Worm (Caenorhabditis elegans) whole organism, late embryonic: Measurements from ENCODE around the gene Y110A2AL.3.

Experiments
- C08G9.2 ChIP-seq: sonication (generic microtip); optimal IDR thresholded peaks from 2 replicates; lab custom pipeline; 2016; ENCODE audit warnings: mild to moderate bottlenecking, missing genetic modification characterization, moderate library complexity, missing compliant biosample characterization
- C38D4.7 ChIP-seq: fragments of 200-800 bp; sonication (Bioruptor generic); optimal IDR thresholded peaks from 2 replicates; lab custom pipeline; 2018; ENCODE audit warnings: mild to moderate bottlenecking, missing genetic modification characterization, moderate library complexity, missing compliant biosample characterization
- F13H6.1 ChIP-seq: sonication (generic microtip); optimal IDR thresholded peaks from 2 replicates; lab custom pipeline; 2016; ENCODE audit warnings: missing genetic modification characterization, missing compliant biosample characterization
- K02D7.2 ChIP-seq: sonication (generic microtip); optimal IDR thresholded peaks from 2 replicates; lab custom pipeline; 2017; ENCODE audit warnings: mild to moderate bottlenecking, missing genetic modification characterization, missing compliant biosample characterization
- K09A11.1 ChIP-seq: sonication (generic microtip); optimal IDR thresholded peaks from 2 replicates; lab custom pipeline; 2017; ENCODE audit warnings: antibody characterized with exemption, mild to moderate bottlenecking, missing genetic modification characterization, missing compliant biosample characterization; ENCODE audit not compliant: insufficient read depth
- T23F11.4 ChIP-seq: fragments of 200-800 bp; sonication (Bioruptor generic); optimal IDR thresholded peaks from 2 replicates; lab custom pipeline; 2018; ENCODE audit warnings: mild to moderate bottlenecking, missing genetic modification characterization, missing compliant biosample characterization
- Y22D7AL.16 ChIP-seq: sonication (generic microtip); optimal IDR thresholded peaks from 2 replicates; lab custom pipeline; 2016; ENCODE audit warnings: missing genetic modification characterization, missing compliant biosample characterization
- ahr-1 ChIP-seq: sonication (generic microtip); optimal IDR thresholded peaks from 2 replicates; lab custom pipeline; 2016; ENCODE audit warnings: missing genetic modification characterization, missing compliant biosample characterization
- ama-1 ChIP-seq: fragments of 150-350 bp; optimal IDR thresholded peaks from 2 replicates; lab custom pipeline; 2014
- ceh-31 ChIP-seq: sonication (generic microtip); optimal IDR thresholded peaks from 2 replicates; lab custom pipeline; 2016; ENCODE audit warnings: missing genetic modification characterization, missing compliant biosample characterization
- ceh-34 ChIP-seq: sonication (generic microtip); optimal IDR thresholded peaks from 2 replicates; lab custom pipeline; 2016; ENCODE audit warnings: mild to moderate bottlenecking, missing genetic modification characterization, missing compliant biosample characterization
- ceh-48 ChIP-seq: sonication (generic microtip); optimal IDR thresholded peaks from 2 replicates; lab custom pipeline; 2016; ENCODE audit warnings: missing genetic modification characterization, inconsistent platforms, missing compliant biosample characterization
- ceh-6 ChIP-seq: fragments of 200-800 bp; sonication (Bioruptor generic); optimal IDR thresholded peaks from 2 replicates; lab custom pipeline; 2018; ENCODE audit warnings: mild to moderate bottlenecking, missing genetic modification characterization, missing compliant biosample characterization
- ceh-9 ChIP-seq: sonication (generic microtip); optimal IDR thresholded peaks from 2 replicates; lab custom pipeline; 2016; ENCODE audit warnings: mild to moderate bottlenecking, missing genetic modification characterization, inconsistent platforms, missing compliant biosample characterization
- che-1 ChIP-seq: sonication (generic microtip); optimal IDR thresholded peaks from 2 replicates; lab custom pipeline; 2016; ENCODE audit warnings: mild to moderate bottlenecking, missing genetic modification characterization, missing compliant biosample characterization
- dmd-4 ChIP-seq: sonication (generic microtip); optimal IDR thresholded peaks from 2 replicates; lab custom pipeline; 2016; ENCODE audit warnings: borderline replicate concordance, missing genetic modification characterization, missing compliant biosample characterization
- dve-1 ChIP-seq: sonication (generic microtip); optimal IDR thresholded peaks from 2 replicates; lab custom pipeline; 2017; ENCODE audit warnings: antibody characterized with exemption, mild to moderate bottlenecking, missing genetic modification characterization, missing compliant biosample characterization
- elt-2 ChIP-seq: sonication (generic microtip); optimal IDR thresholded peaks from 2 replicates; lab custom pipeline; 2016; ENCODE audit warnings: missing genetic modification reagents, missing genetic modification characterization, missing compliant biosample characterization
- elt-4 ChIP-seq: sonication (generic microtip); optimal IDR thresholded peaks from 2 replicates; lab custom pipeline; 2016; ENCODE audit warnings: missing genetic modification characterization, missing compliant biosample characterization
- ets-4 ChIP-seq: sonication (generic microtip); optimal IDR thresholded peaks from 2 replicates; lab custom pipeline; 2016; ENCODE audit warnings: missing genetic modification characterization, missing compliant biosample characterization
- fkh-10 ChIP-seq: fragments of 150-350 bp; optimal IDR thresholded peaks from 2 replicates; lab custom pipeline; 2014; ENCODE audit warnings: missing biosample characterization, missing genetic modification reagents, missing genetic modification characterization
- fkh-6 ChIP-seq: sonication (generic microtip); optimal IDR thresholded peaks from 2 replicates; lab custom pipeline; 2016; ENCODE audit warnings: missing genetic modification characterization, missing compliant biosample characterization
- hlh-15 ChIP-seq: sonication (generic microtip); optimal IDR thresholded peaks from 2 replicates; lab custom pipeline; 2016; ENCODE audit warnings: missing genetic modification characterization, missing compliant biosample characterization
- hlh-30 ChIP-seq: sonication (generic microtip); optimal IDR thresholded peaks from 2 replicates; lab custom pipeline; 2017; ENCODE audit warnings: antibody characterized with exemption, missing genetic modification characterization, missing compliant biosample characterization; ENCODE audit not compliant: insufficient read depth
- hlh-6 ChIP-seq: sonication (generic microtip); optimal IDR thresholded peaks from 2 replicates; lab custom pipeline; 2016; ENCODE audit warnings: missing genotype, missing genetic modification characterization, missing compliant biosample characterization
- hlh-8 ChIP-seq: sonication (generic microtip); optimal IDR thresholded peaks from 2 replicates; lab custom pipeline; 2016; ENCODE audit warnings: missing genotype, missing genetic modification characterization, missing compliant biosample characterization
- lim-6 ChIP-seq: sonication (generic microtip); optimal IDR thresholded peaks from 2 replicates; lab custom pipeline; 2016; ENCODE audit warnings: missing genetic modification characterization, missing compliant biosample characterization
- lin-11 ChIP-seq: fragments of 200-800 bp; sonication (Bioruptor generic); optimal IDR thresholded peaks from 2 replicates; lab custom pipeline; 2018; ENCODE audit warnings: mild to moderate bottlenecking, missing genetic modification characterization, missing compliant biosample characterization
- madf-2 ChIP-seq: sonication (generic microtip); optimal IDR thresholded peaks from 2 replicates; lab custom pipeline; 2017; ENCODE audit warnings: missing genetic modification characterization, missing compliant biosample characterization
- mec-3 ChIP-seq: sonication (generic microtip); optimal IDR thresholded peaks from 2 replicates; lab custom pipeline; 2016; ENCODE audit warnings: borderline replicate concordance, missing genetic modification characterization, missing compliant biosample characterization
- nfya-1 ChIP-seq: sonication (generic microtip); optimal IDR thresholded peaks from 2 replicates; lab custom pipeline; 2017; ENCODE audit warnings: missing genetic modification characterization, mild to moderate bottlenecking, missing compliant biosample characterization, antibody characterized with exemption, moderate library complexity
- nhr-232 ChIP-seq: sonication (generic microtip); optimal IDR thresholded peaks from 2 replicates; lab custom pipeline; 2016; ENCODE audit warnings: missing genetic modification characterization, missing compliant biosample characterization
- npax-4 ChIP-seq: sonication (generic microtip); optimal IDR thresholded peaks from 2 replicates; lab custom pipeline; 2016; ENCODE audit warnings: missing genetic modification characterization, missing compliant biosample characterization
- odd-2 ChIP-seq: sonication (generic microtip); optimal IDR thresholded peaks from 2 replicates; lab custom pipeline; 2017; ENCODE audit warnings: antibody characterized with exemption, mild to moderate bottlenecking, missing genetic modification characterization, missing compliant biosample characterization
- pag-3 ChIP-seq: sonication (generic microtip); optimal IDR thresholded peaks from 2 replicates; lab custom pipeline; 2016; ENCODE audit warnings: missing compliant biosample characterization, missing genetic modification characterization, borderline replicate concordance
- pat-9 ChIP-seq: fragments of 200-800 bp; sonication (Bioruptor generic); optimal IDR thresholded peaks from 2 replicates; lab custom pipeline; 2018; ENCODE audit warnings: mild to moderate bottlenecking, missing genetic modification characterization, moderate library complexity, missing compliant biosample characterization
- pax-1 ChIP-seq: fragments of 150-350 bp; optimal IDR thresholded peaks from 2 replicates; lab custom pipeline; 2014; ENCODE audit warnings: missing biosample characterization, missing genetic modification characterization
- pha-4 ChIP-seq: fragments of 150-350 bp; optimal IDR thresholded peaks from 2 replicates; lab custom pipeline; 2018; ENCODE audit warnings: missing biosample characterization, missing genetic modification reagents, missing genetic modification characterization
- ref-2 ChIP-seq: sonication (generic microtip); optimal IDR thresholded peaks from 2 replicates; lab custom pipeline; 2016; ENCODE audit warnings: missing genetic modification characterization, missing compliant biosample characterization
- rnt-1 ChIP-seq: sonication (generic microtip); optimal IDR thresholded peaks from 2 replicates; lab custom pipeline; 2016; ENCODE audit warnings: missing genetic modification characterization, missing compliant biosample characterization
- sdc-2 ChIP-seq: sonication (generic microtip); optimal IDR thresholded peaks from 2 replicates; lab custom pipeline; 2016; ENCODE audit warnings: missing genotype, missing genetic modification characterization, missing compliant biosample characterization
- sox-2 ChIP-seq: fragments of 200-800 bp; sonication (Bioruptor generic); IDR thresholded peaks from 2 replicates; pipeline ENCODE4 v1.3.6; 2022; ENCODE audit warnings: missing genetic modification reagents, missing genetic modification characterization, missing compliant biosample characterization
- sox-4 ChIP-seq: sonication (generic microtip); optimal IDR thresholded peaks from 2 replicates; lab custom pipeline; 2017; ENCODE audit warnings: mild to moderate bottlenecking, missing genetic modification characterization, inconsistent platforms, missing compliant biosample characterization
- tbx-2 ChIP-seq: sonication (generic microtip); optimal IDR thresholded peaks from 2 replicates; lab custom pipeline; 2016; ENCODE audit warnings: missing genetic modification characterization, missing compliant biosample characterization
- tbx-7 ChIP-seq: sonication (generic microtip); optimal IDR thresholded peaks from 2 replicates; lab custom pipeline; 2016; ENCODE audit warnings: missing genotype, missing genetic modification characterization, missing compliant biosample characterization
- unc-55 ChIP-seq: sonication (generic microtip); optimal IDR thresholded peaks from 2 replicates; lab custom pipeline; 2017; ENCODE audit warnings: missing biosample characterization, missing genetic modification reagents, missing genetic modification characterization
- zip-5 ChIP-seq: sonication (generic microtip); optimal IDR thresholded peaks from 2 replicates; lab custom pipeline; 2016; ENCODE audit warnings: missing genetic modification characterization, missing compliant biosample characterization
- ztf-16 ChIP-seq: sonication (generic microtip); optimal IDR thresholded peaks from 2 replicates; lab custom pipeline; 2017; ENCODE audit warnings: missing genetic modification characterization, missing compliant biosample characterization

Gene Y110A2AL.3

DNA sequence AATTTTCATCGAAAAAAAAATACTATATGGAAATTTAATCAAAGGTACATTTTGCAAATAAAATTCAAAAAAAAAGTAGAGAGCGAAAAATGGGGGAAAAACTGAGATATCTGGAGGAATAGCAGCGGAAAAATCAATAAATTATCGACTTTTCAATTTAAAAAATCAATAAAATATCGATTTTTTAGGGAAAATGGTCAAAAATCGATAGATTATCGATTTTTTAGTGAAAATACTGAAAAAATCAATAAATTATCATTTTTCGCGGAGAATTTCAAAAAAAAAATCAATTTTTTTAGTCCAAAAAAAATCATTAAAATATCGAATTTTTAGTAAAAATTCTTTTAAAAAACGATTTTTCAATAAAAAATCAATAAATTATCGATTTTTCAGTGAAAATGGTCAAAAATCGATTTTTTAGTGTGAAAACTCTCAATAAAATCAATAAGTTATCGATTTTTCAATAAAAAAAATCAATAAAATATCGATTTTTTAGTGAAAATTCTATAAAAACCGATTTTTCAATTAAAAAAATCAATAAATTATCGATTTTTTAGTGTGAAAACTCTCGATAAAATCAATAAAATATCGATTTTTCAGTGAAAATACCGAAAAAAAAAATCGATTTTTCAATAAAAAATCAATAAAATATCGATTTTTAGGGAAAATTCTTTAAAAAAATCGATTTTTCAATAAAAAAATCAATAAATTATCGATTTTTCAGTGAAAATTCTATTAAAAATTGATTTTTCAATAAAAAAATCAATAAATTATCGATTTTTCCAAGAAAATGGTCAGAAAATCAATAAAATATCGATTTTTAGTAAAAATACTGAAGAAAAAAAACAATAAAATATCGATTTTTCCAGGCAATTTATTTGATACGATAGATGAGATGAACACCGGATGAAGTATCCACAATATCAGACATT is 18.9 kb downstream of the Y110A2AL.3 start:
- no peak for TF ChIP-seq ets-4
- TF ChIP-seq hlh-15 (tag; lab: Kevin White, UChicago): no peak
- TF ChIP-seq ztf-16 (tag; lab: Kevin White, UChicago): no peak
- no peak for TF ChIP-seq ceh-31 (tag; lab: Kevin White, UChicago)
- peak; percentile 23 for TF ChIP-seq ceh-48 (tag; lab: Kevin White, UChicago)

DNA sequence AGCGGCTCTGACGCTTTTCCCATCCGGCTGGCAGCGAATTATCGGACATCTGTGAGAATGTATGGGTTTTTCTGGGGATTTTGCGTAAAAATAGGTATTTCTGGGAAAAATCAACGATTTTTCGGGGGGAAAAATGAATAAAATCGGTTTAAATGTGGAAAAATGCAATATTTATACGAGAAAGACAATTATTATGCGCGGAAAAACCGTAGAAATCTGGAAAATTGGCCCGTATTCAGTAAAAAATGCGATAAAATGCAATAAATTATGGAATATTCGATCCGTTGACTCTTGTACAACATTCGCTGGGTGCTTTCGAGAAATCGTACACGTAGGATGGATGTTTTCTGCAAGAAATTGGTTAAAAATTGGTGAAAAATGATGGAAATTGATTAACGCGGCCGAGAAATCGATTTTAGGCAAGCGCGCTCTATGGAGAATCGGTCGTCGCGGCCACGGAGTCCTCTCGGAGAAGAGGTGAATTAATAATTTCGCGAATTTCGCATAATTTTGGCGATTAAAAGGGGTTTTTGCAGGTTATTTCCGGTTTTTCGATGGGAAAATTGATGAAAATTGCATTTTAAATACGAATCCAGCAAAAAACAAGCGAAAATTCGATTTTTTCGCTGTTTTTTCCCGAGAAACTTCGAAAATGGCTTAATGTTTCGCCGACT is 22.2 kb downstream of the Y110A2AL.3 start, which contains the start of gene pinn-1:
Gene pinn-1, minus strand, starts transcription at position 51 of the 674 bp plus-strand sequence.
- peak; percentile 72 for TF ChIP-seq ref-2 (tag; lab: Kevin White, UChicago)
- TF ChIP-seq dve-1: no peak
- peak; percentile 46 for TF ChIP-seq ceh-34 (tag; lab: Kevin White, UChicago)
- TF ChIP-seq nfya-1: peak; percentile 41
- no peak for TF ChIP-seq C38D4.7 (GFP tag; lab: Kevin White, UChicago)
- TF ChIP-seq pax-1 (tag; lab: Kevin White, UChicago): no peak
- TF ChIP-seq fkh-10 (GFP tag; lab: Kevin White, UChicago): no peak
- TF ChIP-seq hlh-30 (tag; lab: Kevin White, UChicago): no peak
- no peak for TF ChIP-seq ceh-6 (GFP tag; lab: Kevin White, UChicago)
- peak; percentile 68 for TF ChIP-seq mec-3 (tag; lab: Kevin White, UChicago)
- peak; percentile 92 for TF ChIP-seq lim-6
- TF ChIP-seq Y22D7AL.16 (tag; lab: Kevin White, UChicago): peak; percentile 24
- peak; percentile 48 for TF ChIP-seq dmd-4 (tag; lab: Kevin White, UChicago)
- TF ChIP-seq madf-2 (tag; lab: Kevin White, UChicago): peak; percentile 53
- no peak for TF ChIP-seq sox-4 (tag; lab: Kevin White, UChicago)
- TF ChIP-seq ceh-31 (tag; lab: Kevin White, UChicago): peak; percentile 99
- no peak for TF ChIP-seq lin-11 (tag; lab: Kevin White, UChicago)
- no peak for TF ChIP-seq K09A11.1
- TF ChIP-seq pat-9 (tag; lab: Kevin White, UChicago): no peak
- TF ChIP-seq ahr-1 (tag; lab: Kevin White, UChicago): peak; percentile 13
- TF ChIP-seq ceh-9 (tag; lab: Kevin White, UChicago): no peak
- no peak for TF ChIP-seq fkh-6 (tag; lab: Kevin White, UChicago)
- TF ChIP-seq hlh-6 (tag; lab: Kevin White, UChicago): peak; percentile 68
- no peak for TF ChIP-seq nhr-232 (tag; lab: Kevin White, UChicago)
- TF ChIP-seq odd-2 (tag; lab: Kevin White, UChicago): no peak
- peak; percentile 53 for TF ChIP-seq ztf-16 (tag; lab: Kevin White, UChicago)
- no peak for TF ChIP-seq pha-4 (tag; lab: Kevin White, UChicago)
- TF ChIP-seq elt-2 (tag; lab: Kevin White, UChicago): peak; percentile 57
- TF ChIP-seq unc-55 (GFP tag; lab: Kevin White, UChicago): peak; percentile 19
- TF ChIP-seq zip-5 (tag; lab: Kevin White, UChicago): peak; percentile 76
- peak; percentile 86 for TF ChIP-seq tbx-2 (tag; lab: Kevin White, UChicago)
- no peak for TF ChIP-seq elt-4 (tag; lab: Kevin White, UChicago)
- TF ChIP-seq sox-2: no peak
- TF ChIP-seq npax-4: no peak
- TF ChIP-seq C08G9.2 (tag; lab: Kevin White, UChicago): peak; percentile 99
- no peak for TF ChIP-seq ama-1 (lab: Kevin White, UChicago)
- peak; percentile 94 for TF ChIP-seq tbx-7 (tag; lab: Kevin White, UChicago)
- TF ChIP-seq pag-3 (tag; lab: Kevin White, UChicago): no peak
- peak; percentile 79 for TF ChIP-seq hlh-8
- no peak for TF ChIP-seq sdc-2 (tag; lab: Kevin White, UChicago)
- peak; percentile 92 for TF ChIP-seq rnt-1 (tag; lab: Kevin White, UChicago)
- TF ChIP-seq F13H6.1 (tag; lab: Kevin White, UChicago): peak; percentile 56
- peak; percentile 8 for TF ChIP-seq che-1 (tag; lab: Kevin White, UChicago)
- no peak for TF ChIP-seq T23F11.4 (GFP tag; lab: Kevin White, UChicago)
- no peak for TF ChIP-seq K02D7.2 (tag; lab: Kevin White, UChicago)
